Fruit fly (Drosophila melanogaster): ENCODE measurements around the gene pelo.

The pelo gene

dm6 chr2L:9700454-9700853, at the start of gene pelo:
Gene pelo, plus strand, starts transcription at chr2L:9700810.
- no peak for TF ChIP-seq EcR (GFP tag; optimal IDR thresholded peaks at IDR 0.05)
- TF ChIP-seq pan (optimal IDR thresholded peaks at IDR 0.05), result no peak
- no peak for TF ChIP-seq Dll (optimal IDR thresholded peaks at IDR 0.05)
- no peak for TF ChIP-seq usp (GFP tag; optimal IDR thresholded peaks at IDR 0.05)
- TF ChIP-seq psq (optimal IDR thresholded peaks at IDR 0.05), result no peak
- no peak for TF ChIP-seq CG8478 (optimal IDR thresholded peaks at IDR 0.05)

dm6 chr2L:9656300-9656699, 44.3 kb upstream of the pelo start, which contains the start of gene CG33299:
Gene CG33299, plus strand, starts transcription at chr2L:9656600.
- TF ChIP-seq pan (optimal IDR thresholded peaks at IDR 0.05) (no peak), CG8478 (optimal IDR thresholded peaks at IDR 0.05) (no peak), EcR (GFP tag; optimal IDR thresholded peaks at IDR 0.05) (no peak), usp (GFP tag; optimal IDR thresholded peaks at IDR 0.05) (no peak), Dll (optimal IDR thresholded peaks at IDR 0.05) (no peak), psq (optimal IDR thresholded peaks at IDR 0.05) (no peak)

- TF ChIP-seq usp (GFP tag; optimal IDR thresholded peaks at IDR 0.05) (no peak), psq (optimal IDR thresholded peaks at IDR 0.05) (no peak), EcR (GFP tag; optimal IDR thresholded peaks at IDR 0.05) (no peak), pan (optimal IDR thresholded peaks at IDR 0.05) (no peak)
Measured at dm6 chr2L:9657269-9658191, 43.1 kb upstream of the pelo start.

dm6 chr2L:9660516-9660920, 40.1 kb upstream of the pelo start:
- TF ChIP-seq pan (optimal IDR thresholded peaks at IDR 0.05) (no peak), EcR (GFP tag; optimal IDR thresholded peaks at IDR 0.05) (no peak), usp (GFP tag; optimal IDR thresholded peaks at IDR 0.05) (no peak), Dll (optimal IDR thresholded peaks at IDR 0.05) (no peak)

dm6 chr2L:9662977-9663376, 37.6 kb upstream of the pelo start:
- TF ChIP-seq pan (optimal IDR thresholded peaks at IDR 0.05), result no peak
- TF ChIP-seq Dll (optimal IDR thresholded peaks at IDR 0.05), result no peak
- TF ChIP-seq EcR (GFP tag; optimal IDR thresholded peaks at IDR 0.05), result no peak
- TF ChIP-seq CG8478 (optimal IDR thresholded peaks at IDR 0.05), result no peak
- no peak for TF ChIP-seq usp (GFP tag; optimal IDR thresholded peaks at IDR 0.05)
- no peak for TF ChIP-seq psq (optimal IDR thresholded peaks at IDR 0.05)

- no peak for TF ChIP-seq pan (optimal IDR thresholded peaks at IDR 0.05)
- TF ChIP-seq usp (GFP tag; optimal IDR thresholded peaks at IDR 0.05), result no peak
- no peak for TF ChIP-seq psq (optimal IDR thresholded peaks at IDR 0.05)
- TF ChIP-seq EcR (GFP tag; optimal IDR thresholded peaks at IDR 0.05), result no peak
Measured at dm6 chr2L:9669354-9669753, 31.3 kb upstream of the pelo start.

- TF ChIP-seq CG8478 (optimal IDR thresholded peaks at IDR 0.05), result no peak
- TF ChIP-seq pan (optimal IDR thresholded peaks at IDR 0.05), result no peak
- no peak for TF ChIP-seq usp (GFP tag; optimal IDR thresholded peaks at IDR 0.05)
- no peak for TF ChIP-seq EcR (GFP tag; optimal IDR thresholded peaks at IDR 0.05)
- TF ChIP-seq Dll (optimal IDR thresholded peaks at IDR 0.05), result no peak
- TF ChIP-seq psq (optimal IDR thresholded peaks at IDR 0.05), result no peak
Measured at dm6 chr2L:9670909-9671422, 29.6 kb upstream of the pelo start.

dm6 chr2L:9672246-9672645, 28.4 kb upstream of the pelo start:
- TF ChIP-seq pan (optimal IDR thresholded peaks at IDR 0.05) (no peak), usp (GFP tag; optimal IDR thresholded peaks at IDR 0.05) (no peak), Dll (optimal IDR thresholded peaks at IDR 0.05) (no peak), psq (optimal IDR thresholded peaks at IDR 0.05) (no peak), CG8478 (optimal IDR thresholded peaks at IDR 0.05) (no peak), EcR (GFP tag; optimal IDR thresholded peaks at IDR 0.05) (no peak)

dm6 chr2L:9673235-9673634, 27.4 kb upstream of the pelo start:
- TF ChIP-seq Dll (optimal IDR thresholded peaks at IDR 0.05) (no peak), usp (GFP tag; optimal IDR thresholded peaks at IDR 0.05) (no peak), psq (optimal IDR thresholded peaks at IDR 0.05) (no peak), pan (optimal IDR thresholded peaks at IDR 0.05) (no peak), EcR (GFP tag; optimal IDR thresholded peaks at IDR 0.05) (no peak), CG8478 (optimal IDR thresholded peaks at IDR 0.05) (no peak)

- no peak for TF ChIP-seq CG8478 (optimal IDR thresholded peaks at IDR 0.05)
- TF ChIP-seq EcR (GFP tag; optimal IDR thresholded peaks at IDR 0.05), result no peak
- no peak for TF ChIP-seq pan (optimal IDR thresholded peaks at IDR 0.05)
- TF ChIP-seq usp (GFP tag; optimal IDR thresholded peaks at IDR 0.05), result no peak
- TF ChIP-seq Dll (optimal IDR thresholded peaks at IDR 0.05), result no peak
- TF ChIP-seq psq (optimal IDR thresholded peaks at IDR 0.05), result no peak
Measured at dm6 chr2L:9677101-9677500, 23.5 kb upstream of the pelo start.

- TF ChIP-seq usp (GFP tag; optimal IDR thresholded peaks at IDR 0.05) (no peak), EcR (GFP tag; optimal IDR thresholded peaks at IDR 0.05) (no peak)
Measured at dm6 chr2L:9679789-9680188, 20.8 kb upstream of the pelo start.

dm6 chr2L:9684108-9684507, 16.5 kb upstream of the pelo start:
- TF ChIP-seq CG8478 (optimal IDR thresholded peaks at IDR 0.05) (no peak), Dll (optimal IDR thresholded peaks at IDR 0.05) (no peak), usp (GFP tag; optimal IDR thresholded peaks at IDR 0.05) (no peak), pan (optimal IDR thresholded peaks at IDR 0.05) (no peak), EcR (GFP tag; optimal IDR thresholded peaks at IDR 0.05) (no peak), psq (optimal IDR thresholded peaks at IDR 0.05) (no peak)
